Fruit fly (Drosophila melanogaster) whole organism, embryonic: ENCODE results near the gene Inx7.

ENCODE experiments used
- Ada2b ChIP-seq: fragments of 200-800 bp; sonication (Bioruptor generic); IDR thresholded peaks from 2 replicates; pipeline ENCODE4 v1.3.6; 2022; ENCODE audit warnings: missing biosample characterization, missing genetic modification characterization
- CG10321 ChIP-seq: fragments of 200-800 bp; sonication (Bioruptor generic); IDR thresholded peaks from 2 replicates; pipeline ENCODE4 v1.3.6; 2022; ENCODE audit warnings: missing biosample characterization, missing genetic modification characterization
- CG11085 ChIP-seq: fragments of 200-800 bp; sonication (Bioruptor generic); IDR thresholded peaks from 2 replicates; pipeline ENCODE4 v1.3.6; 2022; ENCODE audit warnings: missing biosample characterization, missing genetic modification characterization
- CG11456 ChIP-seq: fragments of 200-800 bp; sonication (Bioruptor generic); IDR thresholded peaks from 3 replicates; pipeline ENCODE4 v1.3.6; 2022; ENCODE audit warnings: missing biosample characterization, missing genetic modification characterization
- CG13894 ChIP-seq: fragments of 200-800 bp; sonication (Bioruptor generic); optimal IDR thresholded peaks from 3 replicates; lab custom pipeline; 2018; ENCODE audit warnings: missing biosample characterization, mild to moderate bottlenecking, missing genetic modification characterization, moderate library complexity
- CG14667 ChIP-seq: fragments of 200-800 bp; sonication (Bioruptor generic); IDR thresholded peaks from 2 replicates; pipeline ENCODE4 v1.3.6; 2022; ENCODE audit warnings: missing biosample characterization, missing genetic modification characterization
- CG17186 ChIP-seq: fragments of 200-800 bp; sonication (Bioruptor generic); optimal IDR thresholded peaks from 3 replicates; lab custom pipeline; 2017; ENCODE audit warnings: missing biosample characterization, missing genetic modification reagents, missing genetic modification characterization
- CG17328 ChIP-seq: fragments of 200-800 bp; sonication (Bioruptor generic); IDR thresholded peaks from 2 replicates; pipeline ENCODE4 v1.3.6; 2022; ENCODE audit warnings: missing biosample characterization, missing genetic modification characterization
- CG17829 ChIP-seq: fragments of 200-800 bp; optimal IDR thresholded peaks from 2 replicates; lab custom pipeline; 2019; ENCODE audit warnings: missing biosample characterization, mild to moderate bottlenecking, missing genetic modification characterization, moderate library complexity
- CG18599 ChIP-seq: fragments of 200-800 bp; sonication (Bioruptor generic); optimal IDR thresholded peaks from 3 replicates; lab custom pipeline; 2017; ENCODE audit warnings: missing biosample characterization, missing genetic modification characterization, mild to moderate bottlenecking, moderate library complexity, missing genetic modification reagents
- CG2116 ChIP-seq: fragments of 200-800 bp; sonication (Bioruptor generic); optimal IDR thresholded peaks from 3 replicates; lab custom pipeline; 2018; ENCODE audit warnings: missing biosample characterization, mild to moderate bottlenecking, missing genetic modification characterization
- CG2875 ChIP-seq: fragments of 200-800 bp; sonication (Bioruptor generic); optimal IDR thresholded peaks from 2 replicates; lab custom pipeline; 2017; ENCODE audit warnings: missing biosample characterization, mild to moderate bottlenecking, missing genetic modification characterization, missing genetic modification reagents
- CG33213 ChIP-seq: fragments of 200-800 bp; sonication (Bioruptor generic); optimal IDR thresholded peaks from 3 replicates; lab custom pipeline; 2016; ENCODE audit warnings: missing biosample characterization, missing genetic modification characterization
- CG34422 ChIP-seq: fragments of 200-800 bp; sonication (Bioruptor generic); IDR thresholded peaks from 3 replicates; pipeline ENCODE4 v1.3.6; 2022; ENCODE audit warnings: missing biosample characterization, missing genetic modification characterization
- CG4707 ChIP-seq: fragments of 200-800 bp; sonication (Bioruptor generic); optimal IDR thresholded peaks from 2 replicates; lab custom pipeline; 2018; ENCODE audit warnings: missing biosample characterization, mild to moderate bottlenecking, missing genetic modification characterization, moderate library complexity
- CG6813 ChIP-seq: fragments of 200-800 bp; sonication (Bioruptor generic); optimal IDR thresholded peaks from 2 replicates; lab custom pipeline; 2017; ENCODE audit warnings: missing biosample characterization, missing genetic modification characterization, mild to moderate bottlenecking, moderate library complexity, missing genetic modification reagents
- CG7271 ChIP-seq: fragments of 200-800 bp; sonication (Bioruptor generic); optimal IDR thresholded peaks from 2 replicates; lab custom pipeline; 2018; ENCODE audit warnings: missing biosample characterization, mild to moderate bottlenecking, missing genetic modification characterization, moderate library complexity
- CG8765 ChIP-seq: fragments of 200-800 bp; sonication (Bioruptor generic); IDR thresholded peaks from 2 replicates; pipeline ENCODE4 v1.3.6; 2022; ENCODE audit warnings: missing biosample characterization, missing genetic modification characterization
- CG8944 ChIP-seq: fragments of 200-800 bp; sonication (Bioruptor generic); optimal IDR thresholded peaks from 3 replicates; lab custom pipeline; 2016; ENCODE audit warnings: missing biosample characterization, missing genetic modification characterization
- CG9727 ChIP-seq: fragments of 200-800 bp; sonication (Bioruptor generic); optimal IDR thresholded peaks from 3 replicates; lab custom pipeline; 2017; ENCODE audit warnings: missing biosample characterization, mild to moderate bottlenecking, missing genetic modification characterization
- CG9876 ChIP-seq: fragments of 200-800 bp; sonication (Bioruptor generic); optimal IDR thresholded peaks from 2 replicates; lab custom pipeline; 2016; ENCODE audit warnings: missing biosample characterization, missing genetic modification characterization
- D ChIP-seq, 2 experiments: fragments of 200-800 bp in 1 of 2; fragments of >200 bp in 1 of 2; sonication (Bioruptor generic) in 1 of 2; optimal IDR thresholded peaks; 2 replicates in 1 of 2; 3 replicates in 1 of 2; lab custom pipeline; 2017; ENCODE audit warnings: mild to moderate bottlenecking in 1 of 2, missing biosample characterization in 1 of 2, missing genetic modification characterization in 1 of 2, missing genetic modification reagents in 1 of 2
- Dp ChIP-seq: fragments of 200-800 bp; sonication (Bioruptor generic); optimal IDR thresholded peaks from 2 replicates; lab custom pipeline; 2018; ENCODE audit warnings: missing biosample characterization, mild to moderate bottlenecking, missing genetic modification characterization, moderate library complexity
- Dref ChIP-seq: fragments of 200-800 bp; sonication (Bioruptor generic); IDR thresholded peaks from 2 replicates; pipeline ENCODE4 v1.3.6; 2022; ENCODE audit warnings: missing biosample characterization, missing genetic modification characterization
- H2.0 ChIP-seq: fragments of 200-800 bp; sonication (Bioruptor generic); IDR thresholded peaks from 2 replicates; pipeline ENCODE4 v1.3.6; 2022; ENCODE audit warnings: missing biosample characterization, missing genetic modification characterization
- HLH54F ChIP-seq: fragments of 200-800 bp; sonication (Bioruptor generic); optimal IDR thresholded peaks from 3 replicates; lab custom pipeline; 2016; ENCODE audit warnings: missing biosample characterization, missing genetic modification characterization
- Hr51 ChIP-seq, 2 experiments: fragments of 200-800 bp; sonication (Bioruptor generic); optimal IDR thresholded peaks; 2 replicates in 1 of 2; 3 replicates in 1 of 2; lab custom pipeline; 2016 to 2018; ENCODE audit warnings: missing biosample characterization in 2 of 2, missing genetic modification characterization in 2 of 2, mild to moderate bottlenecking in 1 of 2, moderate library complexity in 1 of 2
- Kr ChIP-seq: fragments of 200-800 bp; sonication (Bioruptor generic); optimal IDR thresholded peaks from 2 replicates; lab custom pipeline; 2017; ENCODE audit warnings: missing biosample characterization, mild to moderate bottlenecking, missing genetic modification characterization
- Myb ChIP-seq: fragments of 200-800 bp; sonication (Bioruptor generic); optimal IDR thresholded peaks from 2 replicates; lab custom pipeline; 2016; ENCODE audit warnings: missing biosample characterization, missing genetic modification characterization
- NFAT ChIP-seq: fragments of 200-800 bp; sonication (Bioruptor generic); IDR thresholded peaks from 2 replicates; pipeline ENCODE4 v1.3.6; 2022; ENCODE audit warnings: missing biosample characterization, missing genetic modification characterization
- Sry-β ChIP-seq: fragments of 200-800 bp; sonication (Bioruptor generic); optimal IDR thresholded peaks from 2 replicates; lab custom pipeline; 2018; ENCODE audit warnings: missing biosample characterization, mild to moderate bottlenecking, missing genetic modification characterization, moderate library complexity
- TFAM ChIP-seq: fragments of 200-800 bp; sonication (Bioruptor generic); optimal IDR thresholded peaks from 2 replicates; lab custom pipeline; 2017; ENCODE audit warnings: missing biosample characterization, missing genetic modification characterization, inconsistent platforms
- Tbp ChIP-seq: fragments of >200 bp; optimal IDR thresholded peaks from 2 replicates; lab custom pipeline; 2018; ENCODE audit warnings: missing biosample characterization, missing genetic modification characterization
- Trl ChIP-seq, 3 experiments: fragments of >200 bp in 2 of 3; fragments of 200-800 bp in 1 of 3; sonication (Bioruptor generic) in 1 of 3; optimal IDR thresholded peaks; 2 replicates in 1 of 3; 3 replicates in 2 of 3; lab custom pipeline; 2016 to 2017; ENCODE audit warnings: missing biosample characterization in 1 of 3, missing genetic modification characterization in 1 of 3
- ac ChIP-seq: fragments of 200-800 bp; sonication (Bioruptor generic); optimal IDR thresholded peaks from 3 replicates; lab custom pipeline; 2017; ENCODE audit warnings: missing biosample characterization, mild to moderate bottlenecking, missing genetic modification characterization
- ap ChIP-seq: fragments of 200-800 bp; sonication (Bioruptor generic); IDR thresholded peaks from 2 replicates; pipeline ENCODE4 v1.3.6; 2022; ENCODE audit warnings: missing biosample characterization, missing genetic modification characterization
- az2 ChIP-seq: fragments of 200-800 bp; sonication (Bioruptor generic); optimal IDR thresholded peaks from 3 replicates; lab custom pipeline; 2016; ENCODE audit warnings: missing biosample characterization, missing genetic modification characterization
- bcd ChIP-seq: fragments of 200-800 bp; sonication (Bioruptor generic); optimal IDR thresholded peaks from 2 replicates; lab custom pipeline; 2017; ENCODE audit warnings: missing biosample characterization, mild to moderate bottlenecking, missing genetic modification characterization
- crol ChIP-seq: fragments of 200-800 bp; sonication (Bioruptor generic); IDR thresholded peaks from 2 replicates; pipeline ENCODE4 v1.3.6; 2022; ENCODE audit warnings: missing biosample characterization, missing genetic modification characterization
- fd96Cb ChIP-seq: fragments of 200-800 bp; sonication (Bioruptor generic); optimal IDR thresholded peaks from 2 replicates; lab custom pipeline; 2018; ENCODE audit warnings: missing biosample characterization, mild to moderate bottlenecking, missing genetic modification characterization, moderate library complexity
- gfzf ChIP-seq: fragments of 200-800 bp; sonication (Bioruptor generic); optimal IDR thresholded peaks from 2 replicates; lab custom pipeline; 2016; ENCODE audit warnings: missing biosample characterization, mild to moderate bottlenecking, missing genetic modification characterization, moderate library complexity
- nerfin-1 ChIP-seq: fragments of 200-800 bp; sonication (Bioruptor generic); optimal IDR thresholded peaks from 3 replicates; lab custom pipeline; 2019; ENCODE audit warnings: missing biosample characterization, mild to moderate bottlenecking, missing genetic modification characterization, moderate library complexity
- psq ChIP-seq: fragments of 200-800 bp; sonication (Bioruptor generic); optimal IDR thresholded peaks from 2 replicates; lab custom pipeline; 2017; ENCODE audit warnings: missing biosample characterization, missing genetic modification characterization
- ranshi ChIP-seq: fragments of 200-800 bp; sonication (Bioruptor generic); IDR thresholded peaks from 2 replicates; pipeline ENCODE4 v1.3.6; 2022; ENCODE audit warnings: missing biosample characterization, missing genetic modification characterization
- sug ChIP-seq: fragments of 200-800 bp; optimal IDR thresholded peaks from 2 replicates; lab custom pipeline; 2019; ENCODE audit warnings: missing biosample characterization, mild to moderate bottlenecking, missing genetic modification characterization, moderate library complexity
- tll ChIP-seq, 2 experiments: fragments of 200-800 bp in 1 of 2; fragments of >200 bp in 1 of 2; sonication (Bioruptor generic) in 1 of 2; optimal IDR thresholded peaks; 2 replicates each; lab custom pipeline; 2017 to 2019; ENCODE audit warnings: missing biosample characterization in 2 of 2, missing genetic modification characterization in 2 of 2, mild to moderate bottlenecking in 1 of 2, moderate library complexity in 1 of 2
- trh ChIP-seq: fragments of 200-800 bp; sonication (Bioruptor generic); optimal IDR thresholded peaks from 2 replicates; lab custom pipeline; 2016; ENCODE audit warnings: missing biosample characterization, missing genetic modification characterization
- tup ChIP-seq: fragments of 200-800 bp; sonication (Bioruptor generic); optimal IDR thresholded peaks from 2 replicates; lab custom pipeline; 2016; ENCODE audit warnings: missing biosample characterization, mild to moderate bottlenecking, missing genetic modification characterization, moderate library complexity
- unpg ChIP-seq: fragments of 200-800 bp; sonication (Bioruptor generic); optimal IDR thresholded peaks from 3 replicates; lab custom pipeline; 2018; ENCODE audit warnings: missing biosample characterization, mild to moderate bottlenecking, missing genetic modification characterization, moderate library complexity

The Inx7 gene

dm6 chrX:7000444-7001134 is 7.2 kb upstream of the Inx7 start (continued):
- TF ChIP-seq gfzf (GFP tag; lab: Kevin White, UChicago) (no peak), CG2875 (no peak), HLH54F (GFP tag; lab: Kevin White, UChicago) (no peak), sug (tag; lab: Kevin White, UChicago) (no peak), psq (GFP tag; lab: Kevin White, UChicago) (no peak), Trl (optimal IDR thresholded peaks at IDR 0.05; lab: Kevin White, UChicago) (peak; percentile 31 to 43), Trl (GFP tag; optimal IDR thresholded peaks at IDR 0.05; lab: Kevin White, UChicago) (no peak), TFAM (GFP tag; lab: Kevin White, UChicago) (no peak), CG8944 (GFP tag; lab: Kevin White, UChicago) (no peak), CG9876 (GFP tag; lab: Kevin White, UChicago) (no peak), unpg (GFP tag; lab: Kevin White, UChicago) (no peak), CG2116 (GFP tag; lab: Kevin White, UChicago) (no peak), CG4707 (no peak), trh (GFP tag; lab: Kevin White, UChicago) (no peak), CG6813 (GFP tag; lab: Kevin White, UChicago) (no peak), tll (GFP tag; optimal IDR thresholded peaks at IDR 0.05; lab: Kevin White, UChicago) (no peak), CG10321 (peak; percentile 87), Kr (GFP tag; lab: Kevin White, UChicago) (no peak), H2.0 (no peak), nerfin-1 (tag; lab: Kevin White, UChicago) (peak; percentile 25), Myb (no peak), fd96Cb (tag; lab: Kevin White, UChicago) (no peak), ranshi (GFP tag; lab: Robert Waterston, UW) (no peak), CG11456 (GFP tag; lab: Robert Waterston, UW) (no peak), CG17328 (GFP tag; lab: Robert Waterston, UW) (no peak), CG14667 (GFP tag; lab: Robert Waterston, UW) (no peak), ap (GFP tag; lab: Robert Waterston, UW) (no peak), az2 (GFP tag; lab: Kevin White, UChicago) (no peak), NFAT (GFP tag; lab: Robert Waterston, UW) (no peak), bcd (GFP tag; lab: Kevin White, UChicago) (peak; percentile 17), Sry-β (GFP tag; lab: Kevin White, UChicago) (no peak), CG9727 (GFP tag; lab: Kevin White, UChicago) (peak; percentile 64), Hr51 (GFP tag; optimal IDR thresholded peaks at IDR 0.05; lab: Kevin White, UChicago) (no peak), CG17186 (GFP tag; lab: Kevin White, UChicago) (no peak), CG17829 (tag; lab: Kevin White, UChicago) (no peak), Tbp (GFP tag; lab: Kevin White, UChicago) (no peak), CG8765 (GFP tag; lab: Robert Waterston, UW) (no peak), CG7271 (tag; lab: Kevin White, UChicago) (no peak), CG11085 (GFP tag; lab: Robert Waterston, UW) (no peak), Ada2b (GFP tag; lab: Robert Waterston, UW) (no peak), Dref (GFP tag; lab: Robert Waterston, UW) (no peak), CG34422 (no peak), Dp (GFP tag; lab: Kevin White, UChicago) (no peak), CG33213 (GFP tag; lab: Kevin White, UChicago) (no peak), tup (GFP tag; lab: Kevin White, UChicago) (no peak), ac (GFP tag; lab: Kevin White, UChicago) (no peak), CG18599 (GFP tag; lab: Kevin White, UChicago) (no peak), crol (0 out of 2 replicates have a peak, but pooled peaks have one; percentile 19), CG13894 (tag; lab: Kevin White, UChicago) (no peak), D (optimal IDR thresholded peaks at IDR 0.05; lab: Kevin White, UChicago) (no peak), D (GFP tag; optimal IDR thresholded peaks at IDR 0.05; lab: Kevin White, UChicago) (no peak)
